Worm (Caenorhabditis elegans): ENCODE data around the gene F53H4.4.

DNA sequence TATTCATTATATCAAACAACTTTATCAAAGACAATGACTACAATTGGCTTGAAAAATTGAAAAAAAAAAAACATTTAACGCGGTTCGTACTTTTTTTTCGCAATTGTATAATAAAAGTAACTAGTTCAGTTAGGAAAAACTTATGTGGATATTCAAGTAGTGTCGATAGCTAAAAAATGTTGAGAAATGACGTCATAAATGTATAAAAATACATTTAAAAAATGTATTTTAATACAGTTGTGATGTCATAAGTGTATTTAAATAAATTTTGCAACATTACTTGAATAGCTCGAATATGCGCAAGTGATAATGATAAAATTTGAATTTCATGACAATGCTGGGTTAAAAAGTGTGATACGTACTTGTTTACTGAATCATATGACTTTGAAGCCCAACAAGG is 34.6 kb upstream of the F53H4.4 start:
- TF ChIP-seq nhr-237 (tag; optimal IDR thresholded peaks at IDR 0.05), result no peak
- TF ChIP-seq T26A8.4 (GFP tag; IDR thresholded peaks at IDR 0.05), result no peak
- TF ChIP-seq nhr-28 (tag; optimal IDR thresholded peaks at IDR 0.05), result no peak
- no peak for TF ChIP-seq unc-62 (GFP tag; optimal IDR thresholded peaks at IDR 0.05 in 1 of 2)
- TF ChIP-seq unc-62 (tag; optimal IDR thresholded peaks at IDR 0.05), result no peak
- TF ChIP-seq R02D3.7 (tag; optimal IDR thresholded peaks at IDR 0.05), result no peak
- no peak for TF ChIP-seq lin-39 (tag; optimal IDR thresholded peaks at IDR 0.05)
- no peak for TF ChIP-seq madf-5 (GFP tag; IDR thresholded peaks at IDR 0.05)
- TF ChIP-seq fkh-10 (GFP tag; optimal IDR thresholded peaks at IDR 0.05), result no peak
- TF ChIP-seq aly-2 (tag; optimal IDR thresholded peaks at IDR 0.05), result no peak
